Fruit fly (Drosophila melanogaster) ovary, adult (tissue): ENCODE data around the gene melt.

Experiments
- CG17801 ChIP-seq: fragments of 200-800 bp; optimal IDR thresholded peaks from 2 replicates; lab custom pipeline; 2019; ENCODE audit warnings: missing biosample characterization, mild to moderate bottlenecking, missing genetic modification characterization, moderate library complexity; ENCODE audit not compliant: partially characterized antibody

Gene melt

DNA sequence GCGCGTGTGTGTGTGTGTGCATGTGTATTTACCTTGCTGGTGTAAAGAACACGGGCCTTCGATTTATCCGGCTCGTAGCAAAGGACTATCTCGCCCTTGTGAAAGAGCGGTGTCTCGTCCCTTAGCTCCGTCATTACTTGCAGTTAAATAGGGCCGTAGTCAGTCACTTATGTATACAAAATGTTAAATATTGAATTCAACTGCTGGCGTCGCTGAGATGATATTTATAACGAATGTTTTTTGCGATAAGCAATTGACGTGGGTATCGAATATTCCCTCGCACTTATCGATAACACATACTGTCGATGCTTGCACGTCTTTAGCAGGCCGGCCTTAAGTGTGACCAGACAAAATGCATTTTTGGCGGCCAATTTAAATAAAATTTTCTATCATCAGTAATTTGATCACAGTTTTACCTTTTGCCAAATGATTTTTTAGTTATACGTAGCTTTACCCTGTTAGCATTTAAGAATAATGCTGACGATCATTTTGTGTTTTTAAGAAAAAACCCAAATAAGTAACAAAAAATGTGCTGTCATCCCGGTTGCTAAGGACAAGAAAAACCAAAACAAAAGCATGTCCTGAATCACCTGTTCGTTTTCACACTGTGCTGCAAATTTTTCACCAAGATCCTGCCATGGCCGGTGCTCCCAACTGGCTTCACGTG is 8.9 kb upstream of the melt start, which contains the start of the genes msl-3 and BBS1:
Gene msl-3 (minus strand): TSS at position 245 of the 667 bp plus-strand sequence.
Gene BBS1 (plus strand): TSS at position 617 of the 667 bp plus-strand sequence.
- no peak for TF ChIP-seq CG17801 (GFP tag; lab: Kevin White, UChicago)

DNA sequence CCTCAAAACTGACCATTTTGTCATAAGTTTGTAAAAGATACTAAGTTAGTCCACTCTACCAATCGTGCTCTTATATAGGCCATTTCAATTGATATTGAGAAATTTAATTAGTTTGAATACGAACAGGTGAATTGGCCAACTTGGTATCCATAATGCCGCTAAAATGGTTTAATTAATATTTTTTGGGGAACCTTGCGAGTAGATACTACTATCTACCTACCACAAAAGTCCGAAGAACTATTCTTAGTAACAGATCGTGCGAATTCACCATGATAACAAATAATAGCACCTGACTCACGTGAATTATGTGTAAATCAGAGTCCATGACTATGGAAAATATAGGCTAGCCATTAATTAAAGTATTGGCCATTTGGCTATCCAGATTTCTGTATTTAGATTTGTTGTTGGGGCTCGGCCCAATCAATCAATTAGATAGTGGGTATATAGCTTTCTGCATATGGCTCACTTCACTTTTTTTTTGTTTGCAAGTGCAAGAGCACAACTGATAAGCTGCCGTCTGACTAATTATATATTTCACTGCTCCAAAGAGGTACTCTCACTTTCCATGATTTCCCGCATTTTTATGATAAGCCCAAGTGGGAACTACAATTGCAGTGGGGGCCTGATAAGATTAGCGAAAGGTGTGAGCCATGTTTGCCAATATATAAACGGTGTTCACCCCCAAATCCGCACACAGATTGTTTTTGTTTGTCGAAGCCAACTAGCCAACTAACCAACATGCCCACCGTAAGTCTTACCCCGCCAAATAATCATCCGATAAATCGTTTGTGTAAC is 5.9 kb upstream of the melt start, which contains the start of the genes Acbp4 and Acbp6:
Gene Acbp4 (minus strand): TSS at position 51 of the 795 bp plus-strand sequence.
Gene Acbp6 (plus strand): TSS at position 690 of the 795 bp plus-strand sequence.
- no peak for TF ChIP-seq CG17801 (GFP tag; lab: Kevin White, UChicago)

DNA sequence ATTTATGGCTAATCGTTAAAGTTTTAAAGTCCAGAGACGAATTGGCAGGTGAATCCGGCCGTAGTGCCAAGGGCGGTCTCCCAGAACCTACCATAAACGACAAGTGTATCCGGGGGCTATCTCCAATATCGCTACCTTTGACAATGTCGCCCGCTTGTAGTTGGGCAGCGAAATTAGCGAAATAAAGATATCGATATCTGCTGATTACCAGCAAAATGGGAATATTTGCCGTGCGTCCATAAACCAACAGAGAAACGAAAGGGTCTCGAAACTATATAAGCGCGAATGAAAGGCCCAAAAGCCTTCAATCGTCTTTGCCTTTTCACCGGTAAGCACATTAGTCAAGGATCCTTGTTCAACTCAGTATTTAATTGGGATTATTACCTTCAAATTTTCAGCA is 3.7 kb upstream of the melt start, which contains the start of gene Acbp3:
Gene Acbp3 (plus strand): TSS at position 301 of the 400 bp plus-strand sequence.
- TF ChIP-seq CG17801 (GFP tag; lab: Kevin White, UChicago): no peak

DNA sequence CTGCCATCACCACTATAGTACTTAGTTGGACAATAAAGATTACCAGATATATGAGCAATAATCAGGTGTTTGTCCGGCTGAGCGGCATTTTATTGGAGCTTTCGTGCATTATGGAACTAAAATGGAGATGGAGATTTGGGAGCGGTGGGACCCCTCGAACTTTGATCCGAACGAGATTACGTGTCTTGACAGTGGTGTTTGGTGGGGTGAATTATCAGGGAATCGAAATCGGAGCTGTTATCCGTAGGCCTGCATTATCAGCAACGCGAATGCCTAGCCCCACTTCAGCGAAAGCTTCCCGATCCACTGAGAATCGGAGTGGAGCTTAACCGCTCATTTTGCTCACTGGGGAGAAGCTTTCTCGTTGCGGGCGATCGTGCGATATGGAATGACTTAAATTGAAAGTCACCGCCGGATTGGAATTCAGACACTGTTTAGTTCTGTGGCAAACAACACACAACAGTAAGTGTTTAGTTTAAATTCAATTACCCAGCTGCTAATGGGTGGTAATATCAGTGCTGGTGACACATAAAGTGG is 2.8 kb upstream of the melt start, which contains the start of gene Acbp2:
Gene Acbp2 (plus strand): TSS at position 417 of the 537 bp plus-strand sequence.
- peak; percentile 21 for TF ChIP-seq CG17801 (GFP tag; lab: Kevin White, UChicago)

DNA sequence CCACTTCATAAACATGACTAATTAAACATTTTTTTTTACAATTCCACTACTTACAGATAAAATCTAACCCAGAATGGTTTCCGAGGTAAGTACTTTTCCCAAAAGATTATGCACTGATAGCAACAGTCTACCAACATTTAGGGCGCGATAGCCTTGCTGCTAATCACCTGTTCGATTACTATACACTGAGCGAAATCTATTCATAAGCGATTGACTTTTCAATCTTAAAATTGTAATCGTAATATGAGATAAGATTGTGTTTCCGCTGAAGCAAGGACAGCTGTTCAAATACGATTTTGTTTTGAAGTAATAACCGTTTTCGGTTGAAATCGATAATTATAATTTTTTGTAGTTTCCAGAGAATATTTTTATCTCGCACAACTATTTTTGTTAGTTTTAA is 1.7 kb upstream of the melt start:
- no peak for TF ChIP-seq CG17801 (GFP tag; lab: Kevin White, UChicago)

DNA sequence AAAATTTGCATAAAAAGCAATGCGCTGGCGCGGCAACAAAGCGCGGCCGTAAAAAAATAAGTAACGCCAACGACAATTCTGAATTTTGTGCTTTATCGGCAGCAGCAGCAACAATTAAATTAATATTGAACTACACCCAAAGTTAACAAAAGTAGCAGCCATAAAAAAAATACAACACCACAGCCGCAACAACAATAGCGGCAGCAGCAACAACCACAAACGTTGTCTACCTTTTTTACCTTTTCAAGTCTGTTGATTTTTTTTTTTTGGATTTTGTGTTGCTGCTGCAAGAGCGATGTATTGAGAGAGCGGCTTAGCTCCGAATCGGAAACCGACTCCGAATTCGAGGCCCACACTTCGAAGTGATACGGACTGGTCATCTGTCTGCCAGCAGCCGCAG is 502 bp downstream of the melt start:
- peak; percentile 71 for TF ChIP-seq CG17801 (GFP tag; lab: Kevin White, UChicago)

DNA sequence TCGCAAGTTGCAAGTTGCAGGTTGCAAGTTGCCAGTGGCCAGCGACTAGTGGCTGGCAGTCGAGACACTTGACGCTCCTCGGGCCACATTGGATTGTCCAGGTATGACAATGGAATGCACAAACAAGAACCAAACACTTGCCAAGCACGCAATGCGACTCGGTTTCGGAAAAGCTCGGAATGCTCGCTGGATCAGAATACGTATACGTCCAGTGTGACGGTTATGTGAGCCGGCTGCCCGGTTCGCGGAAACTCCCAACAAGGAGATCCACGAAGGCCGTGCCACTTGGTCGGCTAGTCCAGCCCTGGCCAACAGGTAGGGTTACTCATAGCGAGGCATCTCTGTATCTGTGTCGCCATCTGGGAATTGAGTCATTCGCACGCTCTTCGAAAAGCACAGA is 2.3 kb downstream of the melt start:
- no peak for TF ChIP-seq CG17801 (GFP tag; lab: Kevin White, UChicago)

DNA sequence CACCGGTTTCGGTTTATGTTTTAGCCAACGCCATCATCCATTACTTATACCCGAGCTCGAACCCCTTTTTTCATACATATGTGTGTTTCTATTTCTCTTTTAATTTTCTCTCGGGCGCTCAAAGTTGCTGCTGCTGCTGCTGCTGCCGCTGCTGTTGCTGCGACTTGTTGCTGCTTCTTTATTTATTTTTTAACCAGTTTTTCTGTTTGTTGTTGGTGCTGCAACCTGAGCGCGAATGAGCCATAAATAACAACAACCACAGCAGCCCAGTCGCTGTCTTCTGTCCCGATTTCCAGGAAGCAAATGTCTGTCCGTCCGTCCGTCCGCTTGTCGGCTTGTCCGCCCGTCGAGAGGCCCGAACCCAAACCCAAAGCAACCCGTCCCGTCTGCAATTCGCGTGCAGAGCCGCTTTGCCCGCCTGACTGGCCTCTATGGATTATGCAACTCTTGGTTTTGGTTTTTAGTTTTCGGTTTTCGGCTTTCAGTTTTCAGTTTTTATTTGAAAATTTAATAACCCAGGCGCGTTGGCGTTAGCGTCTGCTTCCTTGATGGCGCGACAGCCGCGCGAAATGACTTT is 3.4 kb downstream of the melt start:
- no peak for TF ChIP-seq CG17801 (GFP tag; lab: Kevin White, UChicago)

DNA sequence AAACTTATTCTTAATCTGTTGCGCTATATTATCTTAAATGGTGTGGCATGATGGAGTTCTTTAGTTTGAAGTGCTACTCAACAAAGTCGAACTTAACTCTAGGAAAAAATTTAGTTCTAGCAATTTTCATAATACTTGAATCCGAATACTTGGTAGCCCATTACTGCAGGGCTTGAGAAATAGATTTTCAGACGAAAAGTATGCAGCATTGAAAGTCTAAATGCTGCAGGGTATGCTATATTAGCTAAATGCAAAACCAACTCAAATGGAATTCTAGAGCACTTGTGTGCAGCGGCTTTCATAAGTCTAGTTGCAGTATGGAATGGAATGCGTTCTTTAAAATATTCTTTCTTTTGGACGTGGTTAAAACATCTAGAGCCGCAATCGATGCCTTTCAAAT is 9.0 kb downstream of the melt start:
- TF ChIP-seq CG17801 (GFP tag; lab: Kevin White, UChicago): no peak

DNA sequence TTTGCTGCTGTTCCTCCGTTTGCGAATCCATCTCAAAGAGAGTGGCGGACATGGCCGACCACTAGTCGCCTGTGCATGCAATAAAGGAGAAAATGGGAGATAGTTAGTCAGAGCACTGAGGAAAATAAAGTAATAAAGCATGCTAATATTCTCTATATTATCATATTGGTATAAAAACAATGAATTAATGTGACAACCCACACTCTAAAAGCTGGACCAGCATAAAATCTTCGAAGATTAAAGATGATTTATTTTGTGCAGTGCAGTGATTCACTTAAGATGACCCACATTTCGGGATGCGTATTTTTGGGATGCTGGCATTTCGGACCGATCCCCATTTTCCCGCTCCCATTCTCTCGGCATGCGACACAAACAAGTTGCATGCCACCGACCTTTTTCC is 13.5 kb downstream of the melt start:
- TF ChIP-seq CG17801 (GFP tag; lab: Kevin White, UChicago): no peak

DNA sequence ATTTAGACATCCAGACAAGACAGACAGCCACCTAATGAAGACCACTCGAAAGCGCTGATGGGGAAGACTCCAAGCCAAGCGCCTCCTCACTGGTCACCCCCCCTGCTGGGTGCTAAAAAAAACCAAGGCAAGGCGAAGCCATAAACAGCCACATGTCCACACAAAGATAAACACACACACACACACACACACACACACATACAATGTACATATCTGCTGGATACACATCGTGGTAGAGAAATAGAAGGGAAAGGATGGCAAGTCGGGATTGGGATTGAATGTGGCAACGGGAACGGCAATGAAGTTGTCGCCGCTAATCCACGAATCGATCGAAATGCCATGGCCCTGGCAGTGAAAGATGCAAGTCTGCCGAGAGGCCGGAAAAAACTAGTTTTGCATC is 15.1 kb downstream of the melt start:
- no peak for TF ChIP-seq CG17801 (GFP tag; lab: Kevin White, UChicago)

DNA sequence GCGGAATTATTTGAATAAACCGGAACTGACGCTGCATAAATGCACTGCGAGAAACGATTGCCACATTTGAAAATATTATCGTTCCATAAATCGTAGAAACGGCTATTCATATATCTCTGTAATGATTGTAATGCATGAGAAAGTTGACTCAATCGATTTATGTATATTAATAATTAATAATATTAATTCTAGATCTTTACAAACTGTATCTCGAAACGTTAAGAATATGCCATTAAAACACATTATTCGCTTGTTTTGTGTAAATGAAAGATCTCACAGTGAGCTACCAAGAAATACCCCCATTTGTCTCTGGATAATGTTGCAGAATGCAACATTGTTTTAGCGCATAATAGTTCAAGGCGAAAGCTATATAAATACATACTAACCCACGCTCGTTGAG is 15.5 kb downstream of the melt start:
- TF ChIP-seq CG17801 (GFP tag; lab: Kevin White, UChicago): no peak

DNA sequence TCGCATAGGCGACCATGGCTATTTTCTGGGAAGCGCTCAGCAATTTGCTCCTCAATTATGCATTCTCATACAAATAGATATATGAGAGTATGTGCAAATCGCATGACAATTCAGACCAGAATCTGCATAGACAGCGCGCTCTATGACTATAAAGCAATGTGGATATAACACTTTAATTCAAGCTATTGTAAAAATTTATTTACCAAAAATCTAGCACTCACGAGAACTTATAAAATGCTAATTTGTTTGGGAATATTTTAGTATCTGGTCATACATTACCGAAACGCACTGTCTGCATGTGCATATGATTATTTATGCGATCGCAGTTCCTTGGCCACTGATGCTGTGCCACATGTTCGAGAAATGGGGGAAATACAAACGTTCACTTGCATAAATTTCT is 16.5 kb downstream of the melt start:
- TF ChIP-seq CG17801 (GFP tag; lab: Kevin White, UChicago): no peak

DNA sequence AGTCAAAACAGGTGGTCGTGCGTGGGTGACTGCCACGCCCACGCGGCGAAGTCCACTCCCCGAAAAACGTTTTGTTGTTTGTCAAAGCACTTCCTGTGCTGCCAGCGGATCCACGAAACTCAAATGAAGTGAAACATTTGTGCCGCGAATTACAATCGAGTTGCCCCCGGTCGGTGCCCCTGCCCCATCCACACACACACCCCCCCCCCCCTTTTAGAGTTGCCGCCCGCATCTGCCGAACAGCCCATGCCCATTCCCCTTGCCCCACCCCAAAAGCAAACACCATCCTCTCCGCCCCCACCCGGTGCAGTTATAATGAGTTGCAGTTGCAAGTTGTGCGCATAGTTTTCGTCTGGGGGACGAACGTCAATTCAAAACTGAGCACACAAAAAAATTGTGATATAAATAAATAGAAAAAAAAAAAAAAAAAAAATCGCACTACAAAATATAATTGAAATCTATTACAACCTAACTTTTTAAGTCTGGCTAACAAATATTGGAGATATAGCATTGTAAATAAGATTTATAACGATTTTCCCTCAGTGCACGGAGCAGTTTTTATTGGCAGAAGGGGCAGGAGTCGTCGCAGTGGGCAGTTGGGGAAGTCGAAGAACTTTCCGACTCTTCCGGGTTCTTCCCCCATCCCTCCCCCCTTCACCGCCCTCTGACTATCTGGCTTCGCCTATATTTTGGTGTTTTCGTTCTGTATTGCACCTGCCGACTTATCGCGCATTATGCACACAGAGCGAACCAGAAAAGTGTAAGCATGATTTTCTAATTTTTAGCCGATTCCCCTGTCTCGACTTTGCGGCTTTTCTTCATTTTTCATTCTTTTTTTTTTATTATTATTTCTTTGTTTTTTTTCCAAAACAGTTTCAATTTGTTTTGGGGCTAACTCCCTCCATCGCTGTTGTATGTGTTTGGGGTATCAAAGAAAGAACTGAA is 17.5 kb downstream of the melt start:
- TF ChIP-seq CG17801 (GFP tag; lab: Kevin White, UChicago): no peak
